Worm (Caenorhabditis elegans) whole organism, mixed stage, embryonic: ENCODE results near the gene csc-1.

Experiments
- bed-3 ChIP-seq: fragments of 200-800 bp; sonication (Bioruptor generic); optimal IDR thresholded peaks from 3 replicates; lab custom pipeline; 2018; ENCODE audit warnings: mild to moderate bottlenecking, missing genetic modification characterization, moderate library complexity, missing compliant biosample characterization
- blmp-1 ChIP-seq: fragments of 150-350 bp; optimal IDR thresholded peaks from 2 replicates; lab custom pipeline; 2014; ENCODE audit warnings: missing biosample characterization, missing genetic modification characterization
- ceh-39 ChIP-seq: fragments of 150-350 bp; optimal IDR thresholded peaks from 2 replicates; lab custom pipeline; 2014; ENCODE audit warnings: missing biosample characterization, missing genetic modification characterization
- elt-3 ChIP-seq: fragments of 150-350 bp; optimal IDR thresholded peaks from 2 replicates; lab custom pipeline; 2014; ENCODE audit warnings: missing biosample characterization, missing genetic modification characterization
- nhr-12 ChIP-seq: fragments of 150-350 bp; optimal IDR thresholded peaks from 2 replicates; lab custom pipeline; 2014; ENCODE audit warnings: missing biosample characterization, missing genetic modification characterization
- nhr-28 ChIP-seq: fragments of 150-350 bp; optimal IDR thresholded peaks from 2 replicates; lab custom pipeline; 2014; ENCODE audit warnings: missing biosample characterization, missing genetic modification characterization
- pha-4 ChIP-seq: fragments of 150-350 bp; optimal IDR thresholded peaks from 2 replicates; lab custom pipeline; 2018; ENCODE audit warnings: missing biosample characterization, missing genetic modification reagents, missing genetic modification characterization
- sptf-1 ChIP-seq: sonication (generic microtip); optimal IDR thresholded peaks from 2 replicates; lab custom pipeline; 2017; ENCODE audit warnings: mild to moderate bottlenecking, missing genetic modification characterization, moderate library complexity, missing compliant biosample characterization
- unc-120 ChIP-seq: sonication (generic microtip); optimal IDR thresholded peaks from 2 replicates; lab custom pipeline; 2017; ENCODE audit warnings: missing genetic modification characterization, missing compliant biosample characterization; ENCODE audit not compliant: poor library complexity, severe bottlenecking
- unc-39 ChIP-seq: fragments of 150-350 bp; optimal IDR thresholded peaks from 2 replicates; lab custom pipeline; 2014; ENCODE audit warnings: missing biosample characterization, missing genetic modification characterization
- unc-62 ChIP-seq: fragments of 150-350 bp; optimal IDR thresholded peaks from 2 replicates; lab custom pipeline; 2014; ENCODE audit warnings: missing biosample characterization, missing genetic modification reagents, missing genetic modification characterization

DNA sequence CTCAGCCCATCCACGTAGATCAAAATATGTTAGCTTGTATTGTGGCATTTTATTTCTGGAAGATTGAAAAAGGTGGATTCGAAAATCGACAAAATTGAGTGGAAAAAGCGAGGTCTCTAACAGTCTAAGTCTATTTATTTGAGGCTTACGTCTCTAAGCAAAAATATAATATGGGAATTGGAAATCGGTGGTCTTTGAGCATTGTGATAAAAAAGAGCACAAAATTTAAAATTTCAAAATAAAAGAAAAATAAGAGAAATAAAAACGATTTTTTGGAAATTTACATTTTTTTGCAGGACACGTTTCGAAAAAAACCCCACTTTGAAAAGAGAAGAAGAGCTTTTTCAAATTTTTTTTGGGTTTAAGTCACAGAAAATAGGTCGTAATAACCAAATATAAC lies 16.3 kb downstream of the csc-1 start, which contains the start of gene gst-15:
- TF ChIP-seq elt-3 (no peak), sptf-1 (tag; lab: Kevin White, UChicago) (no peak), blmp-1 (tag; lab: Kevin White, UChicago) (no peak), unc-62 (no peak), unc-39 (tag; lab: Kevin White, UChicago) (no peak), unc-120 (no peak), nhr-28 (tag; lab: Kevin White, UChicago) (no peak), ceh-39 (tag; lab: Kevin White, UChicago) (no peak), pha-4 (tag; lab: Kevin White, UChicago) (no peak), bed-3 (no peak), nhr-12 (no peak)
